Worm (Caenorhabditis elegans) whole organism, early embryonic: ENCODE data around the gene Y113G7B.12.

Experiments
- ama-1 ChIP-seq: fragments of 150-350 bp; optimal IDR thresholded peaks from 2 replicates; lab custom pipeline; 2014
- ceh-36 ChIP-seq: sonication (generic microtip); optimal IDR thresholded peaks from 2 replicates; lab custom pipeline; 2016; ENCODE audit warnings: missing genetic modification characterization, inconsistent platforms, missing compliant biosample characterization
- tbx-11 ChIP-seq: fragments of 200-800 bp; sonication (Bioruptor generic); IDR thresholded peaks from 2 replicates; pipeline ENCODE4 v1.3.6; 2022; ENCODE audit warnings: missing genetic modification characterization, missing compliant biosample characterization

- TF ChIP-seq ama-1 (lab: Kevin White, UChicago) (no peak), tbx-11 (no peak), ceh-36 (tag; lab: Kevin White, UChicago) (no peak)
These were observed 613 bp upstream of the Y113G7B.12 start for ce11 chrV:20213097-20213496.
